Worm (Caenorhabditis elegans): ENCODE measurements around the gene mltn-3.

mltn-3 gene

DNA sequence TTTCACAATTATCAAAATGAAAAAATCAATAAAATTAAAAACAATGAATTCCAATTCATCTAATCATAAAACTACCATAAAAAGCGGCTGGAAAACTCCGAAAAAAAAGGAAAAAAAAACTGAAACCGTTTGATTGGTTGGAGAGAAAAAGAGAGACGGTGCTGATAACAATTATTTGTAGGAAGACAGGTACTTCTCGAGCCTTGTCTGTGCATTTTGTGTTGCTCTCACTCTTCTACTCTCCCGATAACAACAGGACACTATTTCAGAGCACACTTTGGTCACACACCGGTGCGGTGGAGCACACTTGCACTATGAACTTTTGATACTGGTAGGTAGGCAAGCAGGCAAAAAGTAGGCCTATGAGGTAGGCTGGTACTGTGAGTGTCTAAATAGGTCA, 40.4 kb downstream of the mltn-3 start (continued):
- TF ChIP-seq sdz-12 (GFP tag; optimal IDR thresholded peaks at IDR 0.05) (no peak), mxl-3 (GFP tag; optimal IDR thresholded peaks at IDR 0.05) (peak; percentile 31), ces-1 (GFP tag; optimal IDR thresholded peaks at IDR 0.05) (no peak), mep-1 (tag; optimal IDR thresholded peaks at IDR 0.05) (peak; percentile 29), nhr-41 (GFP tag; IDR thresholded peaks at IDR 0.05) (no peak), zfp-3 (GFP tag; conservative IDR thresholded peaks at IDR 0.05) (no peak), egl-27 (tag; optimal IDR thresholded peaks at IDR 0.05) (no peak), F26F4.8 (GFP tag; conservative IDR thresholded peaks at IDR 0.05) (no peak), daf-8 (GFP tag; IDR thresholded peaks at IDR 0.05) (no peak), egl-43 (GFP tag; IDR thresholded peaks at IDR 0.05) (no peak), vab-7 (GFP tag; IDR thresholded peaks at IDR 0.05) (no peak), zfp-2 (tag; optimal IDR thresholded peaks at IDR 0.05) (no peak), dmd-9 (GFP tag; IDR thresholded peaks at IDR 0.05) (no peak), nhr-28 (tag; optimal IDR thresholded peaks at IDR 0.05) (peak; percentile 99), saeg-2 (GFP tag; IDR thresholded peaks at IDR 0.05) (peak; percentile 72; the same call in 1 of the 2 replicates), ceh-32 (tag; optimal IDR thresholded peaks at IDR 0.05; ENCODE audit: poor library complexity) (no peak), set-16 (GFP tag; IDR thresholded peaks at IDR 0.05) (no peak), daf-19 (GFP tag; conservative IDR thresholded peaks at IDR 0.05) (no peak), ceh-44 (GFP tag; IDR thresholded peaks at IDR 0.05) (no peak), ZK337.2 (GFP tag; IDR thresholded peaks at IDR 0.05) (no peak), rbr-2 (tag; optimal IDR thresholded peaks at IDR 0.05) (no peak), ceh-20 (GFP tag; IDR thresholded peaks at IDR 0.05) (no peak), ctbp-1 (GFP tag; IDR thresholded peaks at IDR 0.05) (no peak), unc-62 (GFP tag; optimal IDR thresholded peaks at IDR 0.05 in 1 of 2) (peak in 1 of 2 experiments; percentile 42), unc-62 (tag; optimal IDR thresholded peaks at IDR 0.05) (no peak), lin-15B (tag; optimal IDR thresholded peaks at IDR 0.05) (no peak), R02D3.7 (tag; optimal IDR thresholded peaks at IDR 0.05) (no peak), hlh-30 (tag; optimal IDR thresholded peaks at IDR 0.05; ENCODE audit: insufficient read depth) (peak; percentile 50), Y48G9A.11 (GFP tag; IDR thresholded peaks at IDR 0.05) (no peak), zip-2 (tag; optimal IDR thresholded peaks at IDR 0.05) (no peak), F49E8.2 (tag; optimal IDR thresholded peaks at IDR 0.05; ENCODE audit: borderline replicate concordance) (no peak), spr-1 (tag; optimal IDR thresholded peaks at IDR 0.05) (no peak), zip-11 (GFP tag; IDR thresholded peaks at IDR 0.05) (no peak), nhr-10 (tag; optimal IDR thresholded peaks at IDR 0.05) (no peak), mdt-29 (GFP tag; IDR thresholded peaks at IDR 0.05) (no peak), tag-97 (GFP tag; IDR thresholded peaks at IDR 0.05) (no peak), duxl-1 (tag; optimal IDR thresholded peaks at IDR 0.05; ENCODE audit: poor library complexity) (no peak), Y5F2A.4 (GFP tag; optimal IDR thresholded peaks at IDR 0.05) (no peak), pha-4 (GFP tag; IDR thresholded peaks at IDR 0.05) (no peak), pha-4 (tag; optimal IDR thresholded peaks at IDR 0.05) (no peak), daf-12 (tag; optimal IDR thresholded peaks at IDR 0.05) (no peak), T20F7.1 (GFP tag; optimal IDR thresholded peaks at IDR 0.05) (no peak), fos-1 (tag; optimal IDR thresholded peaks at IDR 0.05) (no peak), ceh-28 (tag; optimal IDR thresholded peaks at IDR 0.05) (no peak), lin-1 (GFP tag; IDR thresholded peaks at IDR 0.05) (peak; percentile 41; the same call in 1 of the 2 replicates), attf-4 (tag; optimal IDR thresholded peaks at IDR 0.05) (no peak), F10B5.3 (tag; optimal IDR thresholded peaks at IDR 0.05) (no peak), zag-1 (tag; optimal IDR thresholded peaks at IDR 0.05) (no peak), lin-29 (GFP tag; IDR thresholded peaks at IDR 0.05) (no peak), cey-2 (tag; optimal IDR thresholded peaks at IDR 0.05; ENCODE audit: borderline replicate concordance, insufficient read depth) (no peak), lir-3 (tag; optimal IDR thresholded peaks at IDR 0.05) (no peak), arid-1 (GFP tag; conservative IDR thresholded peaks at IDR 0.05) (no peak)

All from whole organism, L4 larva.